Worm (Caenorhabditis elegans) whole organism, early embryonic: ENCODE data around the gene K10G4.5.

Source experiments
- B0310.2 ChIP-seq: sonication (generic microtip); optimal IDR thresholded peaks from 2 replicates; lab custom pipeline; 2016; ENCODE audit warnings: mild to moderate bottlenecking, missing genetic modification characterization, missing compliant biosample characterization
- ama-1 ChIP-seq: fragments of 150-350 bp; optimal IDR thresholded peaks from 2 replicates; lab custom pipeline; 2014
- ceh-36 ChIP-seq: sonication (generic microtip); optimal IDR thresholded peaks from 2 replicates; lab custom pipeline; 2016; ENCODE audit warnings: missing genetic modification characterization, inconsistent platforms, missing compliant biosample characterization
- ets-7 ChIP-seq: sonication (generic microtip); optimal IDR thresholded peaks from 2 replicates; lab custom pipeline; 2016; ENCODE audit warnings: missing genotype, missing genetic modification characterization, missing compliant biosample characterization
- flt-1 ChIP-seq: fragments of 200-800 bp; sonication (Bioruptor generic); IDR thresholded peaks from 2 replicates; pipeline ENCODE4 v1.3.6; 2022; ENCODE audit warnings: missing genetic modification characterization, missing compliant biosample characterization
- hmbx-1 ChIP-seq: sonication (generic microtip); optimal IDR thresholded peaks from 2 replicates; lab custom pipeline; 2016; ENCODE audit warnings: mild to moderate bottlenecking, missing genetic modification characterization, missing compliant biosample characterization
- hmg-4 ChIP-seq: fragments of 200-800 bp; sonication (Bioruptor generic); optimal IDR thresholded peaks from 2 replicates; lab custom pipeline; 2018; ENCODE audit warnings: mild to moderate bottlenecking, missing genetic modification characterization, missing compliant biosample characterization
- hnd-1 ChIP-seq: sonication (generic microtip); optimal IDR thresholded peaks from 2 replicates; lab custom pipeline; 2016; ENCODE audit warnings: missing genetic modification characterization, missing compliant biosample characterization
- pes-1 ChIP-seq: fragments of 200-800 bp; sonication (Bioruptor generic); IDR thresholded peaks from 2 replicates; pipeline ENCODE4 v1.3.6; 2022; ENCODE audit warnings: missing genetic modification reagents, missing genetic modification characterization, missing compliant biosample characterization
- scrt-1 ChIP-seq: fragments of 200-800 bp; sonication (Bioruptor generic); IDR thresholded peaks from 2 replicates; pipeline ENCODE4 v1.3.6; 2022; ENCODE audit warnings: missing genetic modification characterization, missing compliant biosample characterization
- sea-1 ChIP-seq: fragments of 200-800 bp; sonication (Bioruptor generic); conservative IDR thresholded peaks from 2 replicates; pipeline ENCODE4 v1.3.6; 2022; ENCODE audit warnings: missing genetic modification characterization, missing compliant biosample characterization
- tbx-37 ChIP-seq: fragments of 200-800 bp; sonication (Bioruptor generic); conservative IDR thresholded peaks from 2 replicates; pipeline ENCODE4 v1.3.6; 2022; ENCODE audit warnings: missing genetic modification reagents, missing genetic modification characterization, missing compliant biosample characterization

DNA sequence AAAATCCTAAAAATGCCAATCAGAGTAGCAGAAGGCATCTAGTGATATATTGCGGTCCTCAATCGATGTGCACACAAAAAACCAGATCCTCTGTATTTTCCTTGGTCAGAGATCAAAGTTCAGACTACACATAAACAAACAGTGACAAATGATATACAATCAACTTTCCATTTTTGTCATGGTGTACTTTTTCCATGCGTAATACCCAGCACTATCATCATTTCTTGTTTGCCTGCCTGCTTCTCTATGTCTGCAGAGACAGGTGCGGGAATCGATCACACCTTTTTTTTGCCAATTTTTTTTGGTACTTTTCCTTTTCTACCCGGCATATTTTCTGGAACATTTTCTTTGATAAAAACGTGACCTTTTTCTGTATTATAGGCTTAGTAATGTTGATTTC is 43.0 kb downstream of the K10G4.5 start:
- TF ChIP-seq sea-1 (GFP tag; lab: Robert Waterston, UW) (no peak), flt-1 (GFP tag; lab: Robert Waterston, UW) (no peak), ceh-36 (tag; lab: Kevin White, UChicago) (no peak), hmbx-1 (no peak), ama-1 (lab: Kevin White, UChicago) (no peak), hnd-1 (no peak), pes-1 (GFP tag; lab: Robert Waterston, UW) (no peak), ets-7 (tag; lab: Kevin White, UChicago) (no peak), tbx-37 (no peak), scrt-1 (GFP tag; lab: Robert Waterston, UW) (no peak), hmg-4 (GFP tag; lab: Kevin White, UChicago) (no peak), B0310.2 (no peak)
